Worm (Caenorhabditis elegans): ENCODE data around the gene bus-5.

- TF ChIP-seq ztf-4 (tag; optimal IDR thresholded peaks at IDR 0.05) (no peak), zag-1 (tag; optimal IDR thresholded peaks at IDR 0.05) (no peak), sptf-1 (tag; optimal IDR thresholded peaks at IDR 0.05) (no peak), rnt-1 (tag; optimal IDR thresholded peaks at IDR 0.05) (no peak), skn-1 (tag; optimal IDR thresholded peaks at IDR 0.05) (no peak), lin-39 (tag; optimal IDR thresholded peaks at IDR 0.05) (no peak), lin-35 (GFP tag; optimal IDR thresholded peaks at IDR 0.05) (no peak), pqm-1 (tag; optimal IDR thresholded peaks at IDR 0.05) (no peak), xbp-1 (tag; optimal IDR thresholded peaks at IDR 0.05) (no peak), egl-27 (tag; optimal IDR thresholded peaks at IDR 0.05) (no peak)
Measured at ce11 chrX:2105310-2105709, 7.6 kb downstream of the bus-5 start, which contains the start of gene F53B1.3.

All from whole organism, L1 larva.